Fruit fly (Drosophila melanogaster): Measurements from ENCODE around the gene GstO1.

dm6 chr3L:8480944-8481343 is 43.7 kb downstream of the GstO1 start:
- no peak for TF ChIP-seq mam (GFP tag; optimal IDR thresholded peaks at IDR 0.05)
- TF ChIP-seq Dp (GFP tag; optimal IDR thresholded peaks at IDR 0.05): no peak

All from whole organism, embryonic.